Fruit fly (Drosophila melanogaster) whole organism, prepupa: Measurements from ENCODE around the gene BRWD3.

Source experiments
- Blimp-1 ChIP-seq: fragments of 200-800 bp; sonication (Bioruptor generic); optimal IDR thresholded peaks from 3 replicates; lab custom pipeline; 2017; ENCODE audit warnings: missing biosample characterization, missing genetic modification characterization, mild to moderate bottlenecking, moderate library complexity, missing genetic modification reagents
- CG10631 ChIP-seq: fragments of 200-800 bp; sonication (Bioruptor generic); optimal IDR thresholded peaks from 2 replicates; lab custom pipeline; 2016; ENCODE audit warnings: missing biosample characterization, missing genetic modification characterization
- CG10669 ChIP-seq: fragments of 200-800 bp; sonication (Bioruptor generic); optimal IDR thresholded peaks from 3 replicates; lab custom pipeline; 2018; ENCODE audit warnings: missing biosample characterization, mild to moderate bottlenecking, missing genetic modification characterization, moderate library complexity
- CG11294 ChIP-seq: fragments of 200-800 bp; sonication (Bioruptor generic); IDR thresholded peaks from 2 replicates; pipeline ENCODE4 v1.3.6; 2022; ENCODE audit warnings: missing biosample characterization, missing genetic modification characterization
- CG11762 ChIP-seq: fragments of 200-800 bp; sonication (Bioruptor generic); optimal IDR thresholded peaks from 3 replicates; lab custom pipeline; 2016; ENCODE audit warnings: missing biosample characterization, missing genetic modification characterization; ENCODE audit not compliant: insufficient read depth
- CG11902 ChIP-seq: fragments of 200-800 bp; sonication (Bioruptor generic); optimal IDR thresholded peaks from 3 replicates; lab custom pipeline; 2016; ENCODE audit warnings: missing biosample characterization, missing genetic modification characterization
- CG15336 ChIP-seq: fragments of 200-800 bp; sonication (Bioruptor generic); IDR thresholded peaks from 2 replicates; pipeline ENCODE4 v1.3.6; 2022; ENCODE audit warnings: missing biosample characterization, missing genetic modification characterization
- CG1621 ChIP-seq: fragments of 200-800 bp; sonication (Bioruptor generic); optimal IDR thresholded peaks from 3 replicates; lab custom pipeline; 2018; ENCODE audit warnings: missing biosample characterization, mild to moderate bottlenecking, missing genetic modification characterization
- CG31627 ChIP-seq: fragments of 200-800 bp; sonication (Bioruptor generic); optimal IDR thresholded peaks from 3 replicates; lab custom pipeline; 2016; ENCODE audit warnings: missing biosample characterization, missing genetic modification characterization
- CG32006 ChIP-seq: fragments of 200-800 bp; sonication (Bioruptor generic); optimal IDR thresholded peaks from 3 replicates; lab custom pipeline; 2017; ENCODE audit warnings: missing biosample characterization, mild to moderate bottlenecking, missing genetic modification characterization
- CG34406 ChIP-seq: fragments of 200-800 bp; sonication (Bioruptor generic); optimal IDR thresholded peaks from 3 replicates; lab custom pipeline; 2016; ENCODE audit warnings: missing biosample characterization, missing genetic modification characterization
- CG4318 ChIP-seq: fragments of 200-800 bp; sonication (Bioruptor generic); optimal IDR thresholded peaks from 3 replicates; lab custom pipeline; 2017; ENCODE audit warnings: missing biosample characterization, mild to moderate bottlenecking, missing genetic modification characterization
- CG6792 ChIP-seq: fragments of 200-800 bp; sonication (Bioruptor generic); optimal IDR thresholded peaks from 3 replicates; lab custom pipeline; 2016; ENCODE audit warnings: missing biosample characterization, missing genetic modification characterization
- CG6854 ChIP-seq: fragments of 200-800 bp; sonication (Bioruptor generic); optimal IDR thresholded peaks from 2 replicates; lab custom pipeline; 2017; ENCODE audit warnings: missing biosample characterization, mild to moderate bottlenecking, missing genetic modification characterization
- CG8119 ChIP-seq: fragments of 200-800 bp; sonication (Bioruptor generic); IDR thresholded peaks from 3 replicates; pipeline ENCODE4 v1.3.6; 2022; ENCODE audit warnings: missing biosample characterization, missing genetic modification characterization
- CG8319 ChIP-seq: fragments of 200-800 bp; sonication (Bioruptor generic); optimal IDR thresholded peaks from 3 replicates; lab custom pipeline; 2016; ENCODE audit warnings: missing biosample characterization, missing genetic modification characterization
- CG8632 ChIP-seq: fragments of 200-800 bp; sonication (Bioruptor generic); optimal IDR thresholded peaks from 3 replicates; lab custom pipeline; 2016; ENCODE audit warnings: missing biosample characterization, missing genetic modification characterization
- CG9139 ChIP-seq: fragments of 200-800 bp; sonication (Bioruptor generic); optimal IDR thresholded peaks from 3 replicates; lab custom pipeline; 2017; ENCODE audit warnings: missing biosample characterization, mild to moderate bottlenecking, missing genetic modification characterization
- Eip75B ChIP-seq: fragments of 200-800 bp; sonication (Bioruptor generic); optimal IDR thresholded peaks from 3 replicates; lab custom pipeline; 2016; ENCODE audit warnings: missing biosample characterization, missing genetic modification characterization
- Eip93F ChIP-seq: fragments of 200-800 bp; sonication (Bioruptor generic); optimal IDR thresholded peaks from 2 replicates; lab custom pipeline; 2016; ENCODE audit warnings: missing biosample characterization, mild to moderate bottlenecking, missing genetic modification characterization
- Ets21C ChIP-seq: fragments of 200-800 bp; sonication (Bioruptor generic); optimal IDR thresholded peaks from 3 replicates; lab custom pipeline; 2016; ENCODE audit warnings: missing biosample characterization, missing genetic modification characterization
- Gug ChIP-seq: fragments of 200-800 bp; sonication (Bioruptor generic); IDR thresholded peaks from 2 replicates; pipeline ENCODE4 v1.3.6; 2022; ENCODE audit warnings: missing biosample characterization, missing genetic modification characterization
- Hr38 ChIP-seq: sonication (Bioruptor generic); optimal IDR thresholded peaks from 2 replicates; lab custom pipeline; 2016; ENCODE audit warnings: missing biosample characterization, missing genetic modification characterization
- Hr39 ChIP-seq: fragments of 200-800 bp; sonication (Bioruptor generic); optimal IDR thresholded peaks from 2 replicates; lab custom pipeline; 2016; ENCODE audit warnings: missing biosample characterization, missing genetic modification characterization
- Hr4 ChIP-seq: fragments of 200-800 bp; sonication (Bioruptor generic); optimal IDR thresholded peaks from 3 replicates; lab custom pipeline; 2016; ENCODE audit warnings: missing biosample characterization, missing genetic modification characterization
- Lpt ChIP-seq: fragments of 200-800 bp; sonication (Bioruptor generic); optimal IDR thresholded peaks from 3 replicates; lab custom pipeline; 2016; ENCODE audit warnings: missing biosample characterization, missing genetic modification characterization
- OdsH ChIP-seq: fragments of 200-800 bp; sonication (Bioruptor generic); optimal IDR thresholded peaks from 3 replicates; lab custom pipeline; 2016; ENCODE audit warnings: missing biosample characterization, missing genetic modification characterization
- Smox ChIP-seq: fragments of 200-800 bp; sonication (Bioruptor generic); optimal IDR thresholded peaks from 3 replicates; lab custom pipeline; 2016; ENCODE audit warnings: missing biosample characterization, missing genetic modification characterization
- Sox14 ChIP-seq: fragments of 200-800 bp; sonication (Bioruptor generic); optimal IDR thresholded peaks from 3 replicates; lab custom pipeline; 2016; ENCODE audit warnings: missing biosample characterization, missing genetic modification characterization
- Sox15 ChIP-seq: fragments of 200-800 bp; sonication (Bioruptor generic); optimal IDR thresholded peaks from 3 replicates; lab custom pipeline; 2016; ENCODE audit warnings: missing biosample characterization, missing genetic modification characterization
- achi ChIP-seq: fragments of 200-800 bp; sonication (Bioruptor generic); optimal IDR thresholded peaks from 3 replicates; lab custom pipeline; 2016; ENCODE audit warnings: missing biosample characterization, missing genetic modification characterization
- cyc ChIP-seq: fragments of 200-800 bp; sonication (Bioruptor generic); optimal IDR thresholded peaks from 3 replicates; lab custom pipeline; 2016; ENCODE audit warnings: missing biosample characterization, missing genetic modification characterization
- dac ChIP-seq: fragments of 200-800 bp; sonication (Bioruptor generic); optimal IDR thresholded peaks from 2 replicates; lab custom pipeline; 2017; ENCODE audit warnings: missing biosample characterization, mild to moderate bottlenecking, missing genetic modification characterization
- eg ChIP-seq: fragments of 200-800 bp; sonication (Bioruptor generic); IDR thresholded peaks from 3 replicates; pipeline ENCODE4 v1.3.6; 2022; ENCODE audit warnings: missing biosample characterization, missing genetic modification characterization
- esn ChIP-seq: fragments of 200-800 bp; sonication (Bioruptor generic); optimal IDR thresholded peaks from 2 replicates; lab custom pipeline; 2016; ENCODE audit warnings: missing biosample characterization, mild to moderate bottlenecking, missing genetic modification characterization, moderate library complexity
- fd59A ChIP-seq: fragments of 200-800 bp; sonication (Bioruptor generic); optimal IDR thresholded peaks from 2 replicates; lab custom pipeline; 2017; ENCODE audit warnings: missing biosample characterization, mild to moderate bottlenecking, missing genetic modification characterization, missing genetic modification reagents
- fd85E ChIP-seq: fragments of 200-800 bp; sonication (Bioruptor generic); optimal IDR thresholded peaks from 3 replicates; lab custom pipeline; 2016; ENCODE audit warnings: missing biosample characterization, missing genetic modification characterization
- fkh ChIP-seq: fragments of 200-800 bp; sonication (Bioruptor generic); optimal IDR thresholded peaks from 3 replicates; lab custom pipeline; 2017; ENCODE audit warnings: missing biosample characterization, mild to moderate bottlenecking, missing genetic modification characterization, moderate library complexity
- net ChIP-seq: fragments of 200-800 bp; sonication (Bioruptor generic); optimal IDR thresholded peaks from 3 replicates; lab custom pipeline; 2016; ENCODE audit warnings: missing biosample characterization, missing genetic modification characterization
- pdm3 ChIP-seq: fragments of 200-800 bp; sonication (Bioruptor generic); optimal IDR thresholded peaks from 3 replicates; lab custom pipeline; 2016; ENCODE audit warnings: missing biosample characterization, missing genetic modification characterization
- salr ChIP-seq, 2 experiments: fragments of 200-800 bp; sonication (Bioruptor generic); optimal IDR thresholded peaks; 3 replicates each; lab custom pipeline; 2016 to 2018; ENCODE audit warnings: missing biosample characterization in 2 of 2, missing genetic modification characterization in 2 of 2, mild to moderate bottlenecking in 1 of 2
- svp ChIP-seq: fragments of 200-800 bp; sonication (Bioruptor generic); peaks from one replicate; lab custom pipeline; 2016; ENCODE audit warnings: missing biosample characterization, missing genetic modification characterization
- topi ChIP-seq: fragments of 200-800 bp; sonication (Bioruptor generic); optimal IDR thresholded peaks from 3 replicates; lab custom pipeline; 2016; ENCODE audit warnings: missing biosample characterization, missing genetic modification characterization
- vri ChIP-seq: fragments of 200-800 bp; sonication (Bioruptor generic); optimal IDR thresholded peaks from 3 replicates; lab custom pipeline; 2016; ENCODE audit warnings: missing biosample characterization, mild to moderate bottlenecking, missing genetic modification characterization

Gene BRWD3

dm6 chr3R:24289768-24290349 lies 28.9 kb upstream of the BRWD3 start, which contains the start of the genes CG34290 and Uck (continued):
- peak in 1 of 2 experiments; percentile 74 for TF ChIP-seq salr (GFP tag; optimal IDR thresholded peaks at IDR 0.05; lab: Kevin White, UChicago)
- TF ChIP-seq fd85E, result no peak
- TF ChIP-seq CG9139 (GFP tag; lab: Kevin White, UChicago), result peak; percentile 61
- TF ChIP-seq CG8319 (GFP tag; lab: Kevin White, UChicago), result no peak
- TF ChIP-seq fkh, result peak; percentile 79
- no peak for TF ChIP-seq Eip93F
- peak; percentile 60 for TF ChIP-seq cyc (GFP tag; lab: Kevin White, UChicago)
- no peak for TF ChIP-seq Smox (GFP tag; lab: Kevin White, UChicago)
- TF ChIP-seq Lpt, result no peak
- TF ChIP-seq CG6854 (GFP tag; lab: Kevin White, UChicago), result peak; percentile 53
- peak; percentile 65 for TF ChIP-seq CG1621 (tag; lab: Kevin White, UChicago)
- TF ChIP-seq achi (GFP tag; lab: Kevin White, UChicago), result peak; percentile 14
- TF ChIP-seq CG10669 (GFP tag; lab: Kevin White, UChicago), result peak; percentile 52
- TF ChIP-seq pdm3 (GFP tag; lab: Kevin White, UChicago), result no peak
- TF ChIP-seq CG34406, result peak; percentile 35
- TF ChIP-seq Sox15 (GFP tag; lab: Kevin White, UChicago), result no peak
- TF ChIP-seq net, result peak; percentile 41
- TF ChIP-seq vri (GFP tag; lab: Kevin White, UChicago), result peak; percentile 54
- TF ChIP-seq CG10631 (GFP tag; lab: Kevin White, UChicago), result peak; percentile 6
- TF ChIP-seq Gug (GFP tag; lab: Robert Waterston, UW), result no peak
- peak; percentile 18 for TF ChIP-seq CG11762 (GFP tag; lab: Kevin White, UChicago)
- TF ChIP-seq CG15336 (GFP tag; lab: Robert Waterston, UW), result no peak
- peak; percentile 50 for TF ChIP-seq Eip75B (GFP tag; lab: Kevin White, UChicago)
- TF ChIP-seq CG4318 (GFP tag; lab: Kevin White, UChicago), result no peak
- no peak for TF ChIP-seq Hr38 (GFP tag; lab: Kevin White, UChicago)
- peak; percentile 27 for TF ChIP-seq CG8632 (GFP tag; lab: Kevin White, UChicago)
- TF ChIP-seq CG31627, result peak; percentile 51
- no peak for TF ChIP-seq CG8119 (GFP tag; lab: Robert Waterston, UW)
- no peak for TF ChIP-seq Ets21C (GFP tag; lab: Kevin White, UChicago)
- TF ChIP-seq topi (GFP tag; lab: Kevin White, UChicago), result peak; percentile 62

DNA sequence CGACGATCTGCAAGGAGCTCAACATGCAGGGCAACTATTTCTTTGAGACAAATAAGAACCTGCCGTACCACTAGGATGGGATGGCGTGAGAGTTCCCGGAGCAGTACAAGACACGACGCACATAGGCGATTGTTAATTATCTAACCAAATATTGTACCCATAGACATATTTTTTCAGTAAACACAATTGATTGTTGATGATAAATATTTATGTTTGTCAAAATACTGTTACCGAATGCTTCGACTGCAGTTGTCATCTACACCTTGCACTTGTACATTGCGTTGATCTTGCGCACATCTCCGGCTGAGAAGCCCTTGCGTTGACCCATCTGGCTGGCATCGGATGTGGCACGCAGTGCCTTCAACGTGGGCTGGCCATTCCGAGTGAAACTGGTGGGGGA lies 25.6 kb upstream of the BRWD3 start:
- TF ChIP-seq Sox14 (no peak), dac (GFP tag; lab: Kevin White, UChicago) (no peak), fkh (peak; percentile 50), net (no peak), CG6792 (GFP tag; lab: Kevin White, UChicago) (no peak), eg (GFP tag; lab: Robert Waterston, UW) (no peak), Hr4 (GFP tag; lab: Kevin White, UChicago) (no peak)

DNA sequence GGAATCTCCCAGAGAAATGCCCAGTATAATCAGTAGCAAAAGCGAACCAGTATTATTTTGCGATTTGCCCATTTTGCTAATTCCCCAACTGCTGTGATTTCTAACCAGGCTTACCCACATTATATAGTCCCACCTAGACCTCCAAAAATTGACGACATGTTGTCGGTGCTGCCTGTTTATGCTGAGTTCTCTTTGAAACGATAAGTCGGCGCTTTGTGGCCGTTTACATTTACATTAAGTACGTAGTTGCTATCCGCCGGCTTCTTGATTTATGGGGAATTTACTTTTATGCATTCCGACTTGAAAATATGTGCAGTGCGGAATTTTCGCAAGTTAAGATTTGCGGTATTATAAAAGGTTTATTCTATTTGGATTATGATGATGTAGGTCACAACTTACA lies 24.5 kb upstream of the BRWD3 start, which contains the start of gene CG5715:
Gene CG5715 (minus strand): TSS at position 101 of the 400 bp plus-strand sequence.
- no peak for TF ChIP-seq CG11902 (GFP tag; lab: Kevin White, UChicago)
- no peak for TF ChIP-seq Hr39 (GFP tag; lab: Kevin White, UChicago)
- no peak for TF ChIP-seq Smox (GFP tag; lab: Kevin White, UChicago)
- TF ChIP-seq fd59A (GFP tag; lab: Kevin White, UChicago), result no peak
- no peak for TF ChIP-seq CG1621 (tag; lab: Kevin White, UChicago)
- TF ChIP-seq OdsH, result no peak
- no peak for TF ChIP-seq esn (GFP tag; lab: Kevin White, UChicago)
- TF ChIP-seq CG15336 (GFP tag; lab: Robert Waterston, UW), result no peak
- TF ChIP-seq Lpt, result no peak
- TF ChIP-seq CG32006 (GFP tag; lab: Kevin White, UChicago), result no peak
- no peak for TF ChIP-seq Eip75B (GFP tag; lab: Kevin White, UChicago)
- no peak for TF ChIP-seq Blimp-1 (GFP tag; lab: Kevin White, UChicago)
- no peak for TF ChIP-seq CG11294 (GFP tag; lab: Robert Waterston, UW)
- no peak for TF ChIP-seq svp (GFP tag; lab: Kevin White, UChicago)
- TF ChIP-seq Hr38 (GFP tag; lab: Kevin White, UChicago), result no peak
- no peak for TF ChIP-seq CG6854 (GFP tag; lab: Kevin White, UChicago)
- no peak for TF ChIP-seq Eip93F
